Worm (Caenorhabditis elegans) whole organism, L4/young adult: Measurements from ENCODE around the gene ugt-42.

ENCODE experiments used
- W03F9.2 ChIP-seq: fragments of 150-350 bp; optimal IDR thresholded peaks from 2 replicates; lab custom pipeline; 2014; ENCODE audit warnings: missing biosample characterization, missing genetic modification characterization
- dao-5 ChIP-seq: sonication (generic microtip); optimal IDR thresholded peaks from 2 replicates; lab custom pipeline; 2016; ENCODE audit warnings: missing genotype, missing genetic modification characterization, moderate library complexity, missing compliant biosample characterization
- him-1 ChIP-seq: sonication (generic microtip); optimal IDR thresholded peaks from 2 replicates; lab custom pipeline; 2016; ENCODE audit warnings: missing genotype, missing genetic modification reagents, missing genetic modification characterization, missing compliant biosample characterization

Gene ugt-42

DNA sequence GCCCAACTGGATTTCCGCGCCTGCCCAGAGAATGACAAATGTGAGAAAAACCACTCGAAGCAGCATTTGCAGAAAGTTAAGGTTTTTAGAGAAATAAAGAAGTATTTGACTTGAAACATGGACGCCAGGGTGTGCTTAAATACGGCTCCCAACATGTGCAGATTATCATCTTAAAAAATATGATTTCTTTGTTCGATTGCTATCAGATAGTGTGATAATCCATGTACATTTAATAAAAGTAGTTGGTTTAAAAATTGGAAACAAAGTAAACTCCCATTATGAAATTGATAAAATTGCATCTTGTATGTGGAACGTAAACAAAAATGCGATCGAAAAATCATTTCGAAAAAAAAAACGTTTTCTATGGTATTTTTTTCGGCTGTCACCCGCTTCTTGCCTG is 19.4 kb upstream of the ugt-42 start, which contains the start of gene F48G7.8:
Gene F48G7.8, minus strand, starts transcription at position 101 of the 400 bp plus-strand sequence.
- TF ChIP-seq dao-5 (no peak), him-1 (tag; lab: Kevin White, UChicago) (no peak), W03F9.2 (tag; lab: Kevin White, UChicago) (no peak)

DNA sequence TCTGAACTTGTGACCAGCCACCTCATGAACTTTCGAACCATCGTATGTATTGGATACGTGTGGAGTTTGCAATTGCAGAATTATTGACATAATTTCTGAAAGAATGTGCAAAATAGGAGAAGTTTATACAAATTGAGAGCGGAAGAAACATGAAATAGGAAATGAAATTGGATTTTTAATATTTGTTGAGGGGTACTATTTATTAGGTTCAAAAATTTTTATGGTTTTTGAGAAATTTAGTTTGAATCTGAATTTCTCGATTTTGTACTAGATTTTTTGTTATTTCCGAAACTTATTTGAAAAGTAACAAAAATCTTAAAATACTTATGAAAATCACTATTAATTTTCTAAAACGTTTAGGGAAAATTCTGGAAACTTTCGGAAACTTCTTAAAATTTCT is 18.5 kb upstream of the ugt-42 start, which contains the start of gene F48G7.9:
Gene F48G7.9, minus strand, starts transcription at position 101 of the 400 bp plus-strand sequence.
- TF ChIP-seq W03F9.2 (tag; lab: Kevin White, UChicago) (no peak), him-1 (tag; lab: Kevin White, UChicago) (no peak), dao-5 (no peak)

DNA sequence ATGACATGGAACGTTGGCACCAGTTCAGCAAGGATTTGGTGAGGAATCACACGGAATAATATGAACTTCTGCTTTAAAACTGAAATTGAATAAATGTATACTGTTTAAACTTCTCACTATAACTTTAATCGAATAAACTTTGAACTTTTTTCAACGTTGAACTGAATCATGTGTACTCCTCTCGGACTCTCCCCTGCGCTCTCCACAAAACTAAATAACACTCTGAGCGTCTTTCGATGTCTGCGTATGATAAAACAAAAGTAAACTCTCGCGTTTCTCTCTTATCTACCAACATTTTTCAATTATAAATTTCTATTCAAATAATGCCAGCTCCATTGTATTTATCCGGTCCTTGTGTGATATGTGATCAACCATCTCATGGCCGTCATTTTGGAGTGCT is 15.2 kb upstream of the ugt-42 start:
- TF ChIP-seq dao-5 (no peak), him-1 (tag; lab: Kevin White, UChicago) (no peak), W03F9.2 (tag; lab: Kevin White, UChicago) (no peak)

DNA sequence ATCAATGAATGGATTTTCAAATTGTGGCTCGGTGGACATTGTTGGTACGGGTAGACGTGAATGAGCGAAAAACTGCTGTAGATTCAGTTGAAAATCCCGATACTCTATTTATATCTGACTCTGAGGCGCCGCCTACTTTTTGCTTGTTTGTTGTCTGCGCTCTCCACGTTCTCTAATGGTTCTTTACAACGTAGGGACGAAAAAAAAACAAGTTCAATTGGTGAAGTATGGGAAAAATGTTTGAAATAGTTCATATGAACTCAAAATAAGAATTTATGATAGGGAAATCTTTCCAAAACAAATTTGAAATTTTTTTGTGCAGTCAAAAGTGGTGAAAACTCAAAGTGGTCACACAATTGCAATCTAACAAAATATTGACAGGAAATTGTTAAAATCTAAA is 12.1 kb upstream of the ugt-42 start, which contains the start of gene F48G7.10:
Gene F48G7.10, minus strand, starts transcription at position 101 of the 400 bp plus-strand sequence.
- TF ChIP-seq him-1 (tag; lab: Kevin White, UChicago) (no peak), W03F9.2 (tag; lab: Kevin White, UChicago) (no peak), dao-5 (no peak)

DNA sequence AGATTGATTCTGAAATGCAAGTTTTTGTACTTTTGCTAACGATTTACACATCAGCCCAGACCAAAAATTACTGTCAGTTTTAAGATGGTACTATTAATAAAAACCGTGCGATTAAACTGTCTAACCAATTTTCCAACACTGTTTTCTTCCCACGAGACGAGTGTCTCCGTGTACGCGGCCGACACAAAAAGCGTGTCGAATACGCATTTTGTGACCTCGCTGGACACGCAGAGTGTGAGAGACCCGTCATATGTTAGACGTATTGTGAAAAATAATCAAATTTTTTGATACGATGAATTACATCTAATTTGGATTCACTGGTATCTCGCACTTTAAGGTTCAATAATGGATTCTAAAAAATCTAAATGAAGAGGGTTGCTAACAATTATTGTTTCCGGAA is 11.4 kb upstream of the ugt-42 start:
- TF ChIP-seq dao-5 (no peak), him-1 (tag; lab: Kevin White, UChicago) (no peak), W03F9.2 (tag; lab: Kevin White, UChicago) (no peak)

DNA sequence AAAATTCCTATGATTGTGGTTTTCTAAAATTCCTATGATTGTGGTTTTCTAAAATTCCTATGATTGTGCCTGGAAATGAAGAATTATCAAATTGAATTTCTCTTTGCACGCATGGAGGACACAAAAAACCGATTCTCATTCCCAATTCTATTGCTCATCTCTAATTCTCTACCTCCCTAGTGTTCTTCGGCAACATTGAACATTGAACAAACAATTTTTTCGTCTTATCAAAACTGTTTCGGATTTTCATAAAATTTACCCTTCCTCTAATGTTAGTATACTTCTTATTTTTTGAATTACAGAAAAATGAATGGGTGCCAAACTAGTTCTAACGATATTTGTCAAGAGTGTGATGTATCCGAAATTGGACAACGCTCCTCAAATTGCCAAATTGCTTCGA is 10.7 kb upstream of the ugt-42 start, which contains the start of gene pals-31:
Gene pals-31, plus strand, starts transcription at position 301 of the 400 bp plus-strand sequence.
- TF ChIP-seq W03F9.2 (tag; lab: Kevin White, UChicago), result no peak
- no peak for TF ChIP-seq him-1 (tag; lab: Kevin White, UChicago)
- TF ChIP-seq dao-5, result no peak

DNA sequence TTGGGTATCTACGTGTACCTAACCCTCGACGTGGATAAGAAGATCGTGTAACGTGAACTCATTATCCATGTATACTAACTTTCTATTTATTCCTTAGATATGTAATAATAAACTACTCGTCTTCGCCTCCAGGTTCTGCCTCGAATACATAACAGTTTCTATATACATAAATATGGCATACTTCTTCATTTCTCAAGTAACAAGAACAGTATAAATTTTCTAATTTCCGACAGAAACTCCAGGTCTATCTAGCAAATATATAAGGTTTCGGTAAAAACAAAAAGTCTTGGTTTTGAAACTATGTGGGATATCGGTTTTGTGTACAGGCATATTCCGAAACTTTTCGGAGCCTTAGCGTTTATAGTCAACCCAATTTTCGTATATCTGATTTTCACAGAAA is 8.7 kb upstream of the ugt-42 start, which contains the start of gene srj-37:
Gene srj-37, plus strand, starts transcription at position 301 of the 400 bp plus-strand sequence.
- TF ChIP-seq dao-5 (no peak), W03F9.2 (tag; lab: Kevin White, UChicago) (no peak), him-1 (tag; lab: Kevin White, UChicago) (no peak)

DNA sequence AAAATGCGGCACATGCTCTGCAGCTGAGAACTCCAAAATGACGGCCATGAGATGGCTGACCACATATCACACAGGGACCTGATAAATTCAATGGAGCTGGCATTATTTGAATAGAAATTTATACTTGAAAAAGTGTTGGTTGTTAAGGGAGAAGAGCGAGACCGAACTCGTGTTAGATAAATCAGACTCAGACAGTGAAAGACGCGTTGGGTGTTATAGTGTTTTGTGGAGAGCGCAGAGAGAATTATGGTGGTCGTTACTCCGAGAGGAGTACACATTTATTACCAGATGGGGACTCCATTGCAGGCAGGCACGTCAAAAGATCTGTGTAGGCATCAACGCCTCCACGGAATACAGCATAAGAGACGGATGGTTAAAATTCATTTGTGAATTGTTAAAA is 4.2 kb upstream of the ugt-42 start, which contains the start of gene nhr-190:
Gene nhr-190, minus strand, starts transcription at position 175 of the 400 bp plus-strand sequence.
- TF ChIP-seq dao-5, result no peak
- no peak for TF ChIP-seq him-1 (tag; lab: Kevin White, UChicago)
- no peak for TF ChIP-seq W03F9.2 (tag; lab: Kevin White, UChicago)

DNA sequence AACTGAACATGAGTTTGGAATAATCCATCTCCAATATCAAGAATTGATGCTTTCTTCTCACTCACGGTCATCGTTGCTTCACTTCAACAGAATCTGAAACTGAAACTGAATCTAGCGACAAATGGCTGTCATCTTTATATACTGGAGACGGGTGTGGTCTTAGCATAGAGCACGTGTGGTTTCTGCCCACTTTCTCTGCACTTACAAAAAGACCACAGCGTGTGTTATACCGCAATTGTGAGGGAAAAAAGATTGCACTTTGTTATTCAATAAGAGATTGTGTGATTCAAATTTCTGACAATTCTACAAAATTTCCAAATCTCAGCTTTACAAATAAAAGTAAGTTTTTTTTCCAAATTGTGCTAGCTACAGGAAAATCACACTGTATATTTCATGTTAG is 859 bp upstream of the ugt-42 start, which contains the start of gene F48G7.12:
Gene F48G7.12, minus strand, starts transcription at position 101 of the 400 bp plus-strand sequence.
- TF ChIP-seq dao-5 (no peak), him-1 (tag; lab: Kevin White, UChicago) (no peak), W03F9.2 (tag; lab: Kevin White, UChicago) (no peak)

DNA sequence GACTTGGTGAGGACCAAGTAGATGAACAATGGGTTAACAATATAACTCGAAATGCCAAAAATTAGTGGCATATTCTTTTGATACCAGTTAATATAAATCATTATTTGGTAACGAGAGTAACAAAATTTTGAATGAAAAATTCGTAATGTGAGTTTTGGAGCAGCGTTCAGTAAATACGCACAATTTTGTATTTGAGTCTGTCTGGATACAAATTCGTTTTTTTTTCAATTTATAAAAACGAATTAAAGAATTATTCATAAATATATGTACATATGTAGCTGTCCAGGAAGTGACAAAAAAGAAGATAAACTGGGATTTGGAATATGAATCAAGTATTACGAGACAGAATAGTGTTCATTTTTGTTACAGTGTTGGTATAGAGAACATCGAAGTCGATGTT is 6.0 kb downstream of the ugt-42 start, which contains the start of gene srj-5:
Gene srj-5, minus strand, starts transcription at position 101 of the 400 bp plus-strand sequence.
- TF ChIP-seq him-1 (tag; lab: Kevin White, UChicago), result no peak
- TF ChIP-seq dao-5, result no peak
- TF ChIP-seq W03F9.2 (tag; lab: Kevin White, UChicago), result no peak

DNA sequence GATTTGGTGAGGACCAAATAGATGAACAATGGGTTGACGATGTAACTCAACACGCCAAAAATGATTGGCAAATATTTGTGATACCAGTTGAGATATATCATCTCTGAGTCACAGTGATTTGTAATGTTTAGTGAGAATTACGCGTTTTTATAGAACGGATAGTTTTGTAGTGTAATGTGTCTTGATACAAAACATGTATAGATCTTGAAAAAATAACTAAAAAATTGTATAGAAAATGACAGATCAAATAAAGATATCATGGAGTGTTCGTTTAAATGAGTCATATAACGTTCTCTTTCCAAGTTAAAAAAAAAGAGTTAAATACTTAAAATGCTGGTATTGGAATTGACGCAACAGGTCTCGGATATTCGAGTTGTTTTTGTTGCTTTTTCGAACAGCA is 7.4 kb downstream of the ugt-42 start, which contains the start of gene srj-6:
Gene srj-6, minus strand, starts transcription at position 101 of the 400 bp plus-strand sequence.
- TF ChIP-seq him-1 (tag; lab: Kevin White, UChicago) (no peak), dao-5 (no peak), W03F9.2 (tag; lab: Kevin White, UChicago) (no peak)

DNA sequence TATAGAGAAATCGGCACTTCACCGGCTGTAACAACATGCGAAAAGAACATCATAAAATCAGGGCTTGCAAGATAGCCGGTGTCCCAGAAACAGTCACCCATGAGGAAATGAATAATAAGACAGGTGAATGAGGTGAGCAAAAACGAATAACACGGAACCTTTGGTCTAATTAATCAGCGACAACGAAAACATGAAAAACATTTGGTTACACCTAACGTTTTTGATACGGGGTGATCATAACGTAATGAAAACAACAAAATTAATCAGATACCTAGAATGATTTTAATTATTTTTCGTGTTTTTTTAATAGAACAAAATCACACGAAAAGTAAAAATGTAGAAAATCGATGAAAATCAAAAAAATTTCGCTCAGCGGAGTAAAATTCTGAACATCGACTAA is 8.8 kb downstream of the ugt-42 start, which contains the start of gene srh-245:
Gene srh-245, minus strand, starts transcription at position 101 of the 400 bp plus-strand sequence.
- TF ChIP-seq him-1 (tag; lab: Kevin White, UChicago) (no peak), W03F9.2 (tag; lab: Kevin White, UChicago) (no peak), dao-5 (no peak)

DNA sequence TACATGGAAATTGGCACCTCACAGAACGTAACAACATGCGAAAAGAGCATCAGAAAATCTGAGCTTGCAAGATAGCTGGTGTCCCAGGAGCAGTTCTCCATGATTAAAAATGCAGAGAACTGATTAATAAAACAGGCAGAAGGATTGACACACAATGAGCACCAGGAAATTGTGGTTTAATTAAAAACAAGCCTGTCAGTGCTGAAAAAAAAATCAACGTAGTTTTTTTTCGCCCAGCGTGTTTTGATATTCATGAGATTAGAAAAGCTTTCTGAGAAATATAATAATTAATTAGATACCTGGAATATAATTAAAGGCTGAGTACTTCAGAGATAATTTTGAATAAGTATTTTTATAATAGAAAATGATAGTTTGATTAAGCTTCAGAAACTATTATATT is 10.7 kb downstream of the ugt-42 start, which contains the start of gene srh-246:
Gene srh-246, minus strand, starts transcription at position 101 of the 400 bp plus-strand sequence.
- TF ChIP-seq him-1 (tag; lab: Kevin White, UChicago), result no peak
- TF ChIP-seq W03F9.2 (tag; lab: Kevin White, UChicago), result no peak
- no peak for TF ChIP-seq dao-5

DNA sequence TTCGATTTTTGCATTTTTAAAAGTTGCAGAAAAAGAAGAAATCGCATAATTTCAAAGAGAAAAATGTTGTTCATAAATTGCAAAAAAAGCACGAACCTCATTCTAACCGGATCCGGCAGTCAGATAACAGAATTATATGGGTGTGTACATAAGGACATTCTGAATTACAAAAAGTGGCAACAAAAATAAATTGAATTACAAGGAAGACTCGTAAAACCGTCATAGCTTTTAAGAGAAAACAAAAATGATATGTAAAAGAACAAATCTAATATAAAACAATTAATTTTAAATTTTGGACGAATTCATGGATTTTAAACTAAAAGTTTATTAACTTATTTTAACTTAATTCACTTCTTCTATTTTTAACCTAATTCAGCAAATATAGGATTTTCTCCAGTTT is 13.2 kb downstream of the ugt-42 start, which contains the start of gene F31F4.17:
Gene F31F4.17, minus strand, starts transcription at position 101 of the 400 bp plus-strand sequence.
- no peak for TF ChIP-seq W03F9.2 (tag; lab: Kevin White, UChicago)
- TF ChIP-seq him-1 (tag; lab: Kevin White, UChicago), result no peak
- TF ChIP-seq dao-5, result no peak
